Worm (Caenorhabditis elegans) whole organism, L3 larva: Measurements from ENCODE around the gene F19H8.2.

Experiments used
- nfya-1 ChIP-seq: sonication (generic microtip); optimal IDR thresholded peaks from 2 replicates; lab custom pipeline; 2017; ENCODE audit warnings: missing genetic modification characterization, mild to moderate bottlenecking, missing compliant biosample characterization, antibody characterized with exemption, moderate library complexity; ENCODE audit not compliant: insufficient read depth
- pha-4 ChIP-seq: fragments of 150-350 bp; optimal IDR thresholded peaks from 2 replicates; lab custom pipeline; 2014; ENCODE audit warnings: missing biosample characterization, missing genetic modification reagents, missing genetic modification characterization
- ztf-11 ChIP-seq: fragments of 150-350 bp; optimal IDR thresholded peaks from 2 replicates; lab custom pipeline; 2014; ENCODE audit warnings: missing biosample characterization, missing genetic modification characterization

DNA sequence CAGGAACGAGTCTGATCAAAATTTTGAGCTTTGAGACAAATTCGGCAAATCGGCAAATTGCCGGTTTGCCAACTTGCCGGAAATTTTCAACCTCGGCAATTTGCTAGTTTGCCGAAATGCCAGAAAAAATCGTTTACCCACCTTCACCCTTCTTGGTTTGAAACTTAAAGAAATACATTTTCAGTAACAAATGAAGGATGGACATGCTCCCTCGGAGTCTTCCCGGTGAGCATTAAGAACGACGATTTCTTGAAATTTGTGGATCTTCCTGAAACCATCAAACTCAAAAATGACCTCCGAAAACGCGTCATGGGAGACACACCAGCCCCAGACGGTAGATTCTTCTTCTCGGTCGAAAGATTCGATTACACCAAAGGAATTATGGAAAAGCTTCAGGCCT lies 2.9 kb downstream of the F19H8.2 start:
- TF ChIP-seq nfya-1 (no peak), ztf-11 (tag; lab: Kevin White, UChicago) (no peak), pha-4 (tag; lab: Kevin White, UChicago) (no peak)
